Worm (Caenorhabditis elegans): ENCODE results near the gene egl-19.

DNA sequence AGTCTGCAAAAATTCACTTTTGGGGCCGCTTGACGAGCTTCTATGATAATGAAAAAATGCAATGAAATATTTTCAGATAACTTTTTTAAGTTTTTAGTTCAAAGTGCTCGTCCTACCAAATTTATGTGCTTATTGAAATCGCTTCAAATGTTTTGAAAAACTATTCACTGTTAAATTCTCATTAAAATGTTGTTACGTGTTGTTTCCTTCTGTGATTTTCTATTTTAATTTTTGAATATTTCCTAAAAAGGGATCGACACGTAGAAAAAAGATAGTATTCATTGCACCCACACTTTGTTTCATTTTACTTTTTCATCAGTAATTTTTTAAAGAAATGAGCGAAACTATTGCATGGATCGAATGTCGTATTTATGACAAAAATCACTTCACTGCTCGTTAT lies 13.4 kb downstream of the egl-19 start, which contains the start of gene B0496.6:
- no peak for TF ChIP-seq nhr-12 (tag; optimal IDR thresholded peaks at IDR 0.05)
- no peak for TF ChIP-seq egl-13 (tag; optimal IDR thresholded peaks at IDR 0.05)
- TF ChIP-seq pqm-1 (tag; optimal IDR thresholded peaks at IDR 0.05): no peak

Measured in whole organism, L1 larva.